Worm (Caenorhabditis elegans) whole organism, young adult: ENCODE results near the gene gpb-1.

Experiments
- F33H1.4 ChIP-seq: fragments of 200-800 bp; sonication (Bioruptor generic); IDR thresholded peaks from 2 replicates; pipeline ENCODE4 v1.3.6; 2022; ENCODE audit warnings: missing genetic modification reagents, missing genetic modification characterization, missing compliant biosample characterization
- F52B5.7 ChIP-seq: sonication (generic microtip); optimal IDR thresholded peaks from 2 replicates; lab custom pipeline; 2016; ENCODE audit warnings: mild to moderate bottlenecking, missing genetic modification characterization, missing compliant biosample characterization
- K11D2.4 ChIP-seq: fragments of 200-800 bp; sonication (Bioruptor generic); IDR thresholded peaks from 2 replicates; pipeline ENCODE4 v1.3.6; 2022; ENCODE audit warnings: missing genetic modification reagents, missing genetic modification characterization, missing compliant biosample characterization
- K12H6.12 ChIP-seq: fragments of 200-800 bp; sonication (Bioruptor generic); optimal IDR thresholded peaks from 2 replicates; lab custom pipeline; 2018; ENCODE audit warnings: mild to moderate bottlenecking, missing genetic modification characterization, missing compliant biosample characterization
- Y53G8AR.9 ChIP-seq: fragments of 200-800 bp; sonication (Bioruptor generic); conservative IDR thresholded peaks from 2 replicates; pipeline ENCODE4 v1.3.6; 2022; ENCODE audit warnings: missing genetic modification reagents, missing genetic modification characterization, missing compliant biosample characterization
- Y79H2A.3 ChIP-seq: fragments of 200-800 bp; sonication (Bioruptor generic); conservative IDR thresholded peaks from 2 replicates; pipeline ENCODE4 v1.3.6; 2022; ENCODE audit warnings: missing genetic modification reagents, missing genetic modification characterization, missing compliant biosample characterization
- Y95B8A.8 ChIP-seq: fragments of 200-800 bp; sonication (Bioruptor generic); IDR thresholded peaks from 2 replicates; pipeline ENCODE4 v1.3.6; 2022; ENCODE audit warnings: missing genetic modification reagents, missing genetic modification characterization, missing compliant biosample characterization
- ama-1 ChIP-seq, 3 experiments: fragments of 150-350 bp in 1 of 3; sonication (generic microtip) in 2 of 3; optimal IDR thresholded peaks; 2 replicates each; lab custom pipeline; 2014 to 2018; ENCODE audit warnings: missing biosample characterization in 2 of 3, missing genetic modification characterization in 2 of 3, missing genetic modification reagents in 2 of 3
- bed-1 ChIP-seq: fragments of 200-800 bp; sonication (Bioruptor generic); IDR thresholded peaks from 2 replicates; pipeline ENCODE4 v1.3.6; 2022; ENCODE audit warnings: missing genetic modification reagents, missing genetic modification characterization, missing compliant biosample characterization
- ccch-3 ChIP-seq: fragments of 200-800 bp; sonication (Bioruptor generic); optimal IDR thresholded peaks from 2 replicates; lab custom pipeline; 2018; ENCODE audit warnings: mild to moderate bottlenecking, missing genetic modification characterization, missing compliant biosample characterization
- cebp-1 ChIP-seq, 2 experiments: fragments of 200-800 bp in 1 of 2; sonication (Bioruptor generic) in 1 of 2; sonication (generic microtip) in 1 of 2; IDR thresholded peaks in 1 of 2; optimal IDR thresholded peaks in 1 of 2; 2 replicates each; pipeline versions ENCODE4 v1.3.6 to Lab custom; 2017 to 2022; ENCODE audit warnings: missing compliant biosample characterization in 2 of 2, missing genetic modification characterization in 2 of 2, mild to moderate bottlenecking in 1 of 2, missing genetic modification reagents in 1 of 2, moderate library complexity in 1 of 2
- cebp-2 ChIP-seq: fragments of 200-800 bp; sonication (Bioruptor generic); IDR thresholded peaks from 2 replicates; pipeline ENCODE4 v1.3.6; 2022; ENCODE audit warnings: missing genetic modification characterization, missing compliant biosample characterization
- ceh-79 ChIP-seq: sonication (generic microtip); optimal IDR thresholded peaks from 2 replicates; lab custom pipeline; 2017; ENCODE audit warnings: mild to moderate bottlenecking, missing genetic modification characterization, missing compliant biosample characterization
- ceh-91 ChIP-seq: fragments of 200-800 bp; sonication (Bioruptor generic); IDR thresholded peaks from 2 replicates; pipeline ENCODE4 v1.3.6; 2022; ENCODE audit warnings: missing genetic modification reagents, missing genetic modification characterization, missing compliant biosample characterization
- efl-1 ChIP-seq: fragments of 150-350 bp; optimal IDR thresholded peaks from 2 replicates; lab custom pipeline; 2014; ENCODE audit warnings: missing biosample characterization, missing genetic modification reagents, missing genetic modification characterization
- egl-18 ChIP-seq: fragments of 200-800 bp; sonication (Bioruptor generic); IDR thresholded peaks from 2 replicates; pipeline ENCODE4 v1.3.6; 2022; ENCODE audit warnings: missing genetic modification reagents, missing genetic modification characterization, missing compliant biosample characterization
- egl-44 ChIP-seq: fragments of 200-800 bp; sonication (Bioruptor generic); IDR thresholded peaks from 2 replicates; pipeline ENCODE4 v1.3.6; 2022; ENCODE audit warnings: missing genetic modification reagents, missing genetic modification characterization, missing compliant biosample characterization
- egrh-3 ChIP-seq: fragments of 200-800 bp; sonication (Bioruptor generic); IDR thresholded peaks from 2 replicates; pipeline ENCODE4 v1.3.6; 2022; ENCODE audit warnings: missing genetic modification reagents, missing genetic modification characterization, missing compliant biosample characterization
- hlh-26 ChIP-seq: fragments of 200-800 bp; sonication (Bioruptor generic); conservative IDR thresholded peaks from 2 replicates; pipeline ENCODE4 v1.3.6; 2022; ENCODE audit warnings: missing genetic modification reagents, missing genetic modification characterization, missing compliant biosample characterization
- hmg-1.2 ChIP-seq: fragments of 200-800 bp; sonication (Bioruptor generic); IDR thresholded peaks from 2 replicates; pipeline ENCODE4 v1.3.6; 2022; ENCODE audit warnings: missing genetic modification reagents, missing genetic modification characterization, missing compliant biosample characterization
- hmg-20 ChIP-seq: fragments of 200-800 bp; sonication (Bioruptor generic); IDR thresholded peaks from 2 replicates; pipeline ENCODE4 v1.3.6; 2022; ENCODE audit warnings: missing genetic modification reagents, missing genetic modification characterization, missing compliant biosample characterization
- lin-26 ChIP-seq: fragments of 200-800 bp; sonication (Bioruptor generic); IDR thresholded peaks from 2 replicates; pipeline ENCODE4 v1.3.6; 2022; ENCODE audit warnings: missing genetic modification reagents, missing genetic modification characterization, missing compliant biosample characterization
- lin-35 ChIP-seq, 3 experiments: fragments of 150-350 bp in 2 of 3; sonication (generic microtip) in 1 of 3; optimal IDR thresholded peaks; 2 replicates each; lab custom pipeline; 2014 to 2018; ENCODE audit warnings: missing biosample characterization in 3 of 3, missing genetic modification characterization in 3 of 3, missing genetic modification reagents in 3 of 3
- lin-40 ChIP-seq: sonication (generic microtip); optimal IDR thresholded peaks from 2 replicates; lab custom pipeline; 2016; ENCODE audit warnings: missing genetic modification characterization, mild to moderate bottlenecking, missing compliant biosample characterization, missing genotype, missing genetic modification reagents
- lsl-1 ChIP-seq: fragments of 200-800 bp; sonication (Bioruptor generic); optimal IDR thresholded peaks from 2 replicates; lab custom pipeline; 2018; ENCODE audit warnings: mild to moderate bottlenecking, missing genetic modification characterization, moderate library complexity, missing compliant biosample characterization
- lsy-27 ChIP-seq: sonication (generic microtip); optimal IDR thresholded peaks from 2 replicates; lab custom pipeline; 2017; ENCODE audit warnings: missing genetic modification characterization, mild to moderate bottlenecking, missing compliant biosample characterization, antibody characterized with exemption, missing genotype, borderline replicate concordance; ENCODE audit not compliant: insufficient read depth
- madf-10 ChIP-seq: sonication (generic microtip); optimal IDR thresholded peaks from 2 replicates; lab custom pipeline; 2016; ENCODE audit warnings: mild to moderate bottlenecking, missing genetic modification characterization, missing compliant biosample characterization
- mcd-1 ChIP-seq: fragments of 200-800 bp; sonication (Bioruptor generic); IDR thresholded peaks from 2 replicates; pipeline ENCODE4 v1.3.6; 2022; ENCODE audit warnings: missing genetic modification reagents, missing genetic modification characterization, missing compliant biosample characterization
- nfya-1 ChIP-seq: sonication (generic microtip); optimal IDR thresholded peaks from 2 replicates; lab custom pipeline; 2017; ENCODE audit warnings: antibody characterized with exemption, missing compliant biosample characterization, missing genetic modification characterization, borderline replicate concordance; ENCODE audit not compliant: insufficient read depth
- nhr-120 ChIP-seq: fragments of 200-800 bp; sonication (Bioruptor generic); IDR thresholded peaks from 2 replicates; pipeline ENCODE4 v1.3.6; 2022; ENCODE audit warnings: missing genetic modification characterization, missing compliant biosample characterization
- nhr-27 ChIP-seq: fragments of 200-800 bp; sonication (Bioruptor generic); optimal IDR thresholded peaks from 2 replicates; lab custom pipeline; 2018; ENCODE audit warnings: mild to moderate bottlenecking, missing genetic modification characterization, moderate library complexity, missing compliant biosample characterization
- nhr-90 ChIP-seq: sonication (generic microtip); optimal IDR thresholded peaks from 2 replicates; lab custom pipeline; 2016; ENCODE audit warnings: missing genotype, mild to moderate bottlenecking, missing genetic modification characterization, missing compliant biosample characterization
- rcor-1 ChIP-seq: fragments of 200-800 bp; sonication (Bioruptor generic); IDR thresholded peaks from 2 replicates; pipeline ENCODE4 v1.3.6; 2022; ENCODE audit warnings: missing genetic modification reagents, missing genetic modification characterization, missing compliant biosample characterization
- sdz-38 ChIP-seq: sonication (generic microtip); optimal IDR thresholded peaks from 2 replicates; lab custom pipeline; 2016; ENCODE audit warnings: missing genotype, missing genetic modification characterization, missing compliant biosample characterization
- sea-2 ChIP-seq: fragments of 200-800 bp; sonication (Bioruptor generic); IDR thresholded peaks from 2 replicates; pipeline ENCODE4 v1.3.6; 2022; ENCODE audit warnings: missing genetic modification characterization, missing compliant biosample characterization
- snpc-1.1 ChIP-seq: sonication (generic microtip); optimal IDR thresholded peaks from 2 replicates; lab custom pipeline; 2017; ENCODE audit warnings: missing genetic modification characterization, mild to moderate bottlenecking, missing compliant biosample characterization, antibody characterized with exemption, moderate library complexity, missing genotype, missing genetic modification reagents; ENCODE audit not compliant: insufficient read depth
- snpc-4 ChIP-seq, 5 experiments: fragments of 150-350 bp in 1 of 5; sonication (generic microtip) in 4 of 5; optimal IDR thresholded peaks; 2 replicates each; lab custom pipeline; 2014 to 2018; ENCODE audit warnings: missing genetic modification characterization in 5 of 5, missing biosample characterization in 3 of 5, antibody characterized with exemption in 2 of 5, mild to moderate bottlenecking in 2 of 5, missing compliant biosample characterization in 2 of 5, missing genotype in 2 of 5, moderate library complexity in 2 of 5, missing genetic modification reagents in 1 of 5
- somi-1 ChIP-seq: fragments of 200-800 bp; sonication (Bioruptor generic); optimal IDR thresholded peaks from 2 replicates; lab custom pipeline; 2018; ENCODE audit warnings: mild to moderate bottlenecking, missing genetic modification characterization, missing compliant biosample characterization
- tbx-9 ChIP-seq: sonication (generic microtip); optimal IDR thresholded peaks from 2 replicates; lab custom pipeline; 2016; ENCODE audit warnings: borderline replicate concordance, missing genetic modification characterization, inconsistent platforms, missing compliant biosample characterization
- unc-130 ChIP-seq: sonication (generic microtip); optimal IDR thresholded peaks from 2 replicates; lab custom pipeline; 2016; ENCODE audit warnings: missing genetic modification reagents, missing genetic modification characterization, missing compliant biosample characterization
- zfh-2 ChIP-seq: fragments of 200-800 bp; sonication (Bioruptor generic); conservative IDR thresholded peaks from 2 replicates; pipeline ENCODE4 v1.3.6; 2022; ENCODE audit warnings: missing genetic modification reagents, missing genetic modification characterization, missing compliant biosample characterization
- ztf-22 ChIP-seq: fragments of 200-800 bp; sonication (Bioruptor generic); optimal IDR thresholded peaks from 2 replicates; lab custom pipeline; 2018; ENCODE audit warnings: mild to moderate bottlenecking, missing genetic modification characterization, moderate library complexity, missing compliant biosample characterization

gpb-1 gene

DNA sequence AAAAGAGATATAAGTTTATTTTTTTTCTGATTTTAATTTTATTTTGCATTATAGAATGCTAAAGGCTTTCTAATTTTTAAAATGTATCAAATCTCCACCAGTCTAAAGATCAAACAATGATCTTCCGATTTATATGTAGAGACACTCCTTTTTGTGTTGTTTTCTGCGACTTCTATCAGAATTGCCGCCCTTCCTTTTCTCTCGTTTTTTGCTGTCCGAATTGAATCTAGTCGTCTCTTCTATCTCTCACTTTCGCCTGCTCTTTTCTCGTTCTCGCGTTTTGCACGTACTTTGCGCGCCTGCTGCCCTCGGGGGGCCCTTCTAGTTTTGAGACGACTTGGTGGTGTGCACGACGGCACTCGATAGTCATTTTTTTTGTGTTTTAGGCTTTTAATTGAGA lies 24.0 kb downstream of the gpb-1 start:
- TF ChIP-seq madf-10 (no peak), lin-35 (GFP tag; optimal IDR thresholded peaks at IDR 0.05; lab: Kevin White, UChicago) (peak in 1 of 3 experiments; percentile 9), K12H6.12 (tag; lab: Kevin White, UChicago) (peak; percentile 26), efl-1 (GFP tag; lab: Kevin White, UChicago) (peak; percentile 29), hmg-1.2 (GFP tag; lab: Robert Waterston, UW) (peak; percentile 53; the same call in 1 of the 2 replicates), unc-130 (GFP tag; lab: Kevin White, UChicago) (no peak), ccch-3 (GFP tag; lab: Kevin White, UChicago) (no peak), rcor-1 (GFP tag; lab: Robert Waterston, UW) (no peak), lsl-1 (no peak), cebp-1 (GFP tag; IDR thresholded peaks at IDR 0.05; lab: Robert Waterston, UW) (no peak), cebp-1 (tag; optimal IDR thresholded peaks at IDR 0.05; lab: Kevin White, UChicago) (peak; percentile 33), snpc-4 (GFP tag; optimal IDR thresholded peaks at IDR 0.05; lab: Kevin White, UChicago) (no peak), snpc-4 (tag; optimal IDR thresholded peaks at IDR 0.05; lab: Kevin White, UChicago) (peak in 1 of 4 experiments; percentile 5), lsy-27 (no peak), lin-40 (tag; lab: Kevin White, UChicago) (peak; percentile 34), hlh-26 (GFP tag; lab: Robert Waterston, UW) (no peak), ceh-91 (GFP tag; lab: Robert Waterston, UW) (no peak), egl-44 (GFP tag; lab: Robert Waterston, UW) (no peak), zfh-2 (GFP tag; lab: Robert Waterston, UW) (0 out of 2 replicates have a peak, but pooled peaks have one; percentile 40)

DNA sequence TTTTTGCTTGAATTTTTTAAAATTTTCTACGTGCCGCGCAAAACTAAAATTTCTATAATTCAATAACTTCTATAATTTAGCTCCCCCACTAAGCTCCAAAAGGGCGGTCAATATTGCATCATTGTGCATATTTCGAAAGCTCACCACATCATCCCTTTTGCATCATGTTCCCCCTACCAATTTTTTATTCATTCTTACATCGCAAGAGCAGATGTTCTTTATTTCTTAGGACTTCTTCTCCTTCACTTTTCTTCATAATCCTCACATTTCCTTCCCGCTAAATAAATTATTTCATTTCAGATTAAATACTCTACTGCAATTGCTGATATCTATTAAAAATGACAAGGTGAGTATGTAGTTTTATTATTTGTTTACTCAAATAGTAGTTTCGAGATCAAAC lies 24.5 kb downstream of the gpb-1 start, which contains the start of gene ldh-1:
ldh-1 (plus strand) TSS at position 301 of the 400 bp plus-strand sequence.
- TF ChIP-seq ceh-79 (tag; lab: Kevin White, UChicago) (no peak), egl-18 (no peak), bed-1 (GFP tag; lab: Robert Waterston, UW) (no peak), nhr-90 (tag; lab: Kevin White, UChicago) (no peak), somi-1 (no peak), Y79H2A.3 (GFP tag; lab: Robert Waterston, UW) (no peak), sdz-38 (no peak), nfya-1 (tag; lab: Kevin White, UChicago) (no peak), snpc-1.1 (no peak), ztf-22 (no peak), sea-2 (GFP tag; lab: Robert Waterston, UW) (no peak)

DNA sequence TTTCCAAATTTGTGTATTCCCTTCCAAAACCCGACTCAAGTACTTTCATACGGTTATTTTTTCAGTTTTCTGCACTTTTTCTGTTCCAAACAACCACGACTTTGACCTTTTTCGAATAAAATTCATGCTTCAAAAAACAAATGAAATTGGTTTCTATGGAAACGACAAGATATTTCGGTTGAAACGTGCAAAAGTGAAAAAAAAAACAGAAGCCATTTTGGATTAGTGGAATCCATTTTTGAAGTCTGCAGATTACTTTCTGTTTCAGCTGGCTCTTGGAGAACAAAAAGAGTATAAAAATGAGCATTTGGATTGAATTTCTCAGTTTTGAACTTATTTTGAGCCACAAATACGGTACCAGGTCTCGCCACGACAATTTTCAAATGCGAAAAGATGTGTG lies 26.2 kb downstream of the gpb-1 start:
- TF ChIP-seq nhr-27 (tag; lab: Kevin White, UChicago) (no peak), Y95B8A.8 (GFP tag; lab: Robert Waterston, UW) (no peak), bed-1 (GFP tag; lab: Robert Waterston, UW) (no peak), F33H1.4 (no peak), ztf-22 (no peak), Y53G8AR.9 (GFP tag; lab: Robert Waterston, UW) (no peak)

DNA sequence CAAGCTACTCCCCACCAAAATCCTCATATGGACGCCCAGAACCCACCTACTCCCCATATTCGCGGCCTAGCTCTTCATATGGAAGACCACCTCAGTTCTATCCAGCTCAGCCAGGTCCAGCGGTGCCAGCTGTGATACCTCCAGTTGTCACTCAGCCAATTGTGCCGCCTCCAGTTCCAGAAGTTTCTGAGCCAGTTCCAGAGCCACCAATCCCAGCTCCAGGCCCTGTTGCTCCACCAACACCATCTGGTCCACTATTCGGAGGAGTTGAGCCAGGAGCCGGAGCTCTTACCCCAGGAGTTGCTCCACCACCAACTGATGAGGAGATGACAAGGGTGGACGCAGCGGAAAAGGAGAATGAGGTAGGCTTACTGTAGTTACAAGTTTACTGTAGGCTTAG lies 26.8 kb downstream of the gpb-1 start:
- TF ChIP-seq F52B5.7 (tag; lab: Kevin White, UChicago) (no peak), egrh-3 (GFP tag; lab: Robert Waterston, UW) (peak; percentile 33; the same call in 1 of the 2 replicates), ama-1 (optimal IDR thresholded peaks at IDR 0.05; lab: Kevin White, UChicago) (no peak), ama-1 (GFP tag; optimal IDR thresholded peaks at IDR 0.05; lab: Kevin White, UChicago) (no peak), nhr-120 (GFP tag; lab: Robert Waterston, UW) (no peak), ceh-79 (tag; lab: Kevin White, UChicago) (no peak), cebp-2 (GFP tag; lab: Robert Waterston, UW) (no peak), mcd-1 (GFP tag; lab: Robert Waterston, UW) (0 out of 2 replicates have a peak, but pooled peaks have one; percentile 16), tbx-9 (tag; lab: Kevin White, UChicago) (no peak), K11D2.4 (GFP tag; lab: Robert Waterston, UW) (no peak), lin-26 (0 out of 2 replicates have a peak, but pooled peaks have one; percentile 17), hmg-20 (GFP tag; lab: Robert Waterston, UW) (no peak), ztf-22 (no peak), zfh-2 (GFP tag; lab: Robert Waterston, UW) (peak; percentile 87)
